Worm (Caenorhabditis elegans): ENCODE data around the gene K10G4.10.

DNA sequence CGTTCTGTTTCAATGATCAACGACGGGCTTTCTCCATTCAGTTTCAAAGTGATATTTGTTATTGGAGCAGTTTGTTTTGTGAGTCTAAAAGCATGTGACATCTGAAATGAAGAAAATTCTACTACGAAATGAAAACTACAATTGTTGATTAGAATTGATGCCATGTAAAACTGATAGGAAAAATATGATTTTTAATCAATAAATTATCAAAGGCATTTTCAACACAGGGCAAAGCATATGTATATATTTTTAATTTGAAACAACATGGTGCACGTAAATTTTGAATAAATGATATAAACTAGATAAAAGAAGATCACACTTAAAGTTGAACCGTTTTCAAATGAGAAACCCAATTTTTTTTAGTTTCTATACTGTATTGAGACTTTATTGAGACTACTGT, 28.0 kb downstream of the K10G4.10 start, which contains the start of gene K10G4.5:
- TF ChIP-seq W03F9.2 (tag; optimal IDR thresholded peaks at IDR 0.05) (no peak), him-1 (tag; optimal IDR thresholded peaks at IDR 0.05) (no peak)
